Worm (Caenorhabditis elegans) whole organism, dauer: ENCODE data around the gene C49F8.1.

ENCODE experiments used
- unc-62 ChIP-seq: sonication (generic microtip); optimal IDR thresholded peaks from 2 replicates; lab custom pipeline; 2017; ENCODE audit warnings: missing biosample characterization, missing genetic modification reagents, missing genetic modification characterization

C49F8.1 gene

ce11 chrX:13376185-13376584 is 11.4 kb upstream of the C49F8.1 start:
- TF ChIP-seq unc-62 (GFP tag; lab: Kevin White, UChicago): no peak

DNA sequence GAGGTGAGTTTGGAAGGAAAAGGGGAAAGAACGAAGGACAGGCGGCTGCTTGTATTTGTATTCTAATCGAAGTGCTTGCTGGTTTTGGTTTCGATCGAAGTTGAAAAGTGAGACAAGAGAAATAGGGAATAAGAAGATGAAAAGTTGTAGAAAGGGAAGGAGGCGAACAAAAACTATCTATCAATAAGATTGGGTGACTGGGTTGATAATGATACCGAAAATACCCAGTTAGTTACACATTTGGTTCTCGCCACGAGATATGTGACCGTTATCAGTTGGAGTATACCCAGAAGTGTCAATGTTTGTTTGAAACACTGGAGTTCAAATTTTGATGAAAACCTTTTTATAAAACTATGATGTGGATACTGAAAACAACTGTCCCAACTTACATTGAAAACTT is 3.5 kb upstream of the C49F8.1 start:
- TF ChIP-seq unc-62 (GFP tag; lab: Kevin White, UChicago): no peak

ce11 chrX:13366955-13367354 is 2.2 kb upstream of the C49F8.1 start:
- TF ChIP-seq unc-62 (GFP tag; lab: Kevin White, UChicago): no peak

- no peak for TF ChIP-seq unc-62 (GFP tag; lab: Kevin White, UChicago)
Observed at ce11 chrX:13362486-13362885, 2.3 kb downstream of the C49F8.1 start, which contains the start of gene C49F8.15. C49F8.15 (minus strand) TSS chrX:13362586.

- no peak for TF ChIP-seq unc-62 (GFP tag; lab: Kevin White, UChicago)
Observed at ce11 chrX:13360632-13361031, 4.2 kb downstream of the C49F8.1 start.

- TF ChIP-seq unc-62 (GFP tag; lab: Kevin White, UChicago): no peak
Observed at ce11 chrX:13359800-13360199, 5.0 kb downstream of the C49F8.1 start.

ce11 chrX:13358573-13358972 is 6.2 kb downstream of the C49F8.1 start:
- no peak for TF ChIP-seq unc-62 (GFP tag; lab: Kevin White, UChicago)

ce11 chrX:13357673-13358072 is 7.1 kb downstream of the C49F8.1 start:
- no peak for TF ChIP-seq unc-62 (GFP tag; lab: Kevin White, UChicago)

- no peak for TF ChIP-seq unc-62 (GFP tag; lab: Kevin White, UChicago)
Observed at ce11 chrX:13356469-13356868, 8.3 kb downstream of the C49F8.1 start.

ce11 chrX:13354672-13355407 is 10.0 kb downstream of the C49F8.1 start:
- no peak for TF ChIP-seq unc-62 (GFP tag; lab: Kevin White, UChicago)

ce11 chrX:13353530-13353929 is 11.3 kb downstream of the C49F8.1 start:
- TF ChIP-seq unc-62 (GFP tag; lab: Kevin White, UChicago): no peak

DNA sequence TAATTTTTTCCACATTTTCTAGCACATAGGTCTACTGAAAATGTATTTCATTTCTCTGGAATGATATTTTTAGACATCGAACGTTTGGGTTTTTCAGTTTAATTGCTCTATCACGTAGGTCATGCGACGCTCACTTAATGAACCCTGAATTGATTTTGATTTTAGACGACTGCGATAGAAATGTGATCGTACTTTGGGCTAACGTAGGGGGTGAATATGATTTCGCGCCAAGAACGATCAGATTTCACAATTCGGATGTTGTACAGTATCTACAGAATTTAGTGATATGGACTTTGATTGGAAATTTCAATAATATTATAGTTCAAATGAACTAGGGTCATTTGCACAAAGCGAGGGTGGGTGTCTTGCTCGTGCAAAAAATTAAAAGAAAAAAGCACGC is 12.6 kb downstream of the C49F8.1 start:
- no peak for TF ChIP-seq unc-62 (GFP tag; lab: Kevin White, UChicago)

- TF ChIP-seq unc-62 (GFP tag; lab: Kevin White, UChicago): no peak
Observed at ce11 chrX:13350804-13351747, 13.7 kb downstream of the C49F8.1 start, which contains the start of gene mxl-3. mxl-3 (minus strand) TSS chrX:13350804.

DNA sequence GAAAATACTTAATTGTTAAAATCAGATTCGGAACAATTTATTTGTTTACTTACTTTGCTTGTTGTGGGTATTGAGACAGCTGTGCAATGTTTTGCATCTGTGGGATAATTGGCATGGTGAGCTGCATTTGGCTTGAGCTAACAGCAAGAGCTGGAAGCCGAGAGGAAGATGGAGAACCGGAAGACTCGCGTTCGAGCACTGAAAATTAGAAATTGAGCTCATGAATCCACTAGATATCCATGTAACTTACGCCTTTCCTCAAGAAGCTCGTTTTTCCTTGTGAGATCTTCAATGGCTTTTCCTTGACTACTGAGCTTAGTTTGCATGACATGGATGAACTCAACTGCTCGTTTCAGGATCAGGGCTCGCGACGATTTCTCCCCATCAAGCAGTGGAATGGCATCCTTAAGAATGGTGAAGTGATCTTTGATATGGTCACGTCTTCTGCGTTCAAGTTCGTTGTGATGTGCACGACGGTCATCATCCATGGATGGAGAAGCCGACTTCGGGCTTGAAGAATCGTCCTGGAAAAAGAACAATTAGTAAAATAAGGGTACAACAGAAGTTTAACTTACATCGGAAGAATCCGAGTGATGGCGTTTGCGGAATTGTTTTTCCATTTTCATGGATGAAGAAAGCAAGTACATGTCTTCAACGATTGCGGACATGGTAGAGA is 14.5 kb downstream of the C49F8.1 start:
- TF ChIP-seq unc-62 (GFP tag; lab: Kevin White, UChicago): no peak

- TF ChIP-seq unc-62 (GFP tag; lab: Kevin White, UChicago): no peak
Observed at ce11 chrX:13349230-13350122, 15.3 kb downstream of the C49F8.1 start.
